Fruit fly (Drosophila melanogaster): ENCODE measurements around the gene CG46339.

- TF ChIP-seq Myc (optimal IDR thresholded peaks at IDR 0.05) (no peak), Sin3A (optimal IDR thresholded peaks at IDR 0.05) (no peak), psq (optimal IDR thresholded peaks at IDR 0.05) (no peak), ttk (optimal IDR thresholded peaks at IDR 0.05) (no peak)
These were observed 2.9 kb upstream of the CG46339 start, which contains the start of gene Ets97D for dm6 chr3R:26912615-26913014.
